Worm (Caenorhabditis elegans): ENCODE data around the gene C05C10.8.

Gene C05C10.8

DNA sequence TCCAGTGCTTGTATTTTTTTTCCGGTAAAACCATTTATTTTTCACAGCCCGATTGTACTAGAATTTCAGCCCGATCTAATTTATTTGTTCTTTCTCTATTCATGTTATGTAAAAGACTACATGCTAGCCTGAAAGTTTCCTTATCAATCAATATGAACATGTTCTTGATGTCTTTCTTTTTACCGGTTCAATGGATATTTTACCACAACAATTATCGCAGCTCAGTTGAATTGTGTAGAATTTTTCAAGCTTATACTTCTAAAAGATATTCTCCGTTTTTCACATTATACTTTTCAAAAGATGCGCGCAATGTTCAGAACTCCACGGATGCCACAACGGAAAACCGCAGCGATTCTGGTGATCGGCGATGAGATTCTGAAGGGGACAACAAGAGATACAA lies 26.0 kb upstream of the C05C10.8 start, which contains the start of gene flad-1:
TSS of gene flad-1 (plus strand) at position 301 of the 400 bp plus-strand sequence.
- TF ChIP-seq hrde-1 (tag; optimal IDR thresholded peaks at IDR 0.05; ENCODE audit: borderline replicate concordance) (no peak), pha-4 (tag; optimal IDR thresholded peaks at IDR 0.05) (no peak), snpc-3.4 (tag; optimal IDR thresholded peaks at IDR 0.05) (peak; percentile 25), sdz-38 (tag; optimal IDR thresholded peaks at IDR 0.05) (no peak), nhr-80 (tag; optimal IDR thresholded peaks at IDR 0.05) (no peak), F33H1.4 (GFP tag; IDR thresholded peaks at IDR 0.05) (0 out of 2 replicates have a peak, but pooled peaks have one; percentile 10), B0336.3 (GFP tag; IDR thresholded peaks at IDR 0.05) (no peak), ZK185.1 (tag; optimal IDR thresholded peaks at IDR 0.05; ENCODE audit: poor library complexity, severe bottlenecking) (no peak), T26A5.8 (tag; optimal IDR thresholded peaks at IDR 0.05) (no peak), Y53F4B.3 (GFP tag; IDR thresholded peaks at IDR 0.05) (no peak), dpff-1 (tag; optimal IDR thresholded peaks at IDR 0.05) (no peak), lsy-27 (tag; optimal IDR thresholded peaks at IDR 0.05; ENCODE audit: borderline replicate concordance, insufficient read depth) (no peak), ztf-25 (GFP tag; IDR thresholded peaks at IDR 0.05) (no peak), ceh-27 (GFP tag; optimal IDR thresholded peaks at IDR 0.05) (no peak), Y79H2A.3 (GFP tag; conservative IDR thresholded peaks at IDR 0.05) (no peak), F23B12.7 (tag; optimal IDR thresholded peaks at IDR 0.05; ENCODE audit: insufficient read depth) (no peak), rec-8 (tag; optimal IDR thresholded peaks at IDR 0.05) (no peak), chd-7 (tag; optimal IDR thresholded peaks at IDR 0.05) (peak; percentile 21), attf-6 (GFP tag; IDR thresholded peaks at IDR 0.05) (no peak), dpl-1 (GFP tag; optimal IDR thresholded peaks at IDR 0.05) (no peak)

DNA sequence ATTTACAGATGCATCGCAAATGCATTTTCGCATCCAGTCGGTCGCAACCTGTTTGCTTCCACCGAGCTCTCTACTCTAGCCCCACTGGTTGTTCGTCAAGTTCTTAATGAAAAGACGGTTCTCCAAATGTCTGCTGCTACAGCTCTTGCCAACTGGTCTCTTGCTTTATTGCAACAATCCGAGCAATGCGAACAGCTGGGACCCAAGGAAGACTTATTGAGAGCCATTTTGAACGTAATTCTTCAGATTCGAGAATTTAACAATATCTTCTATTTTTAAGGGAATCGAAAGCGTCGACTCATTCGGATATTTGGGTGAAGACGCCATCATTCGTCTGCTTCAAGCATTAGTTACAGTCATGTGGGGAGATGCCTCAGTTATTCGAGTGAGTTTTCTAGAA lies 25.4 kb upstream of the C05C10.8 start:
- TF ChIP-seq die-1 (tag; optimal IDR thresholded peaks at IDR 0.05) (no peak), ztf-3 (GFP tag; optimal IDR thresholded peaks at IDR 0.05) (no peak), ceh-58 (GFP tag; IDR thresholded peaks at IDR 0.05) (no peak), F39B2.1 (GFP tag; IDR thresholded peaks at IDR 0.05) (no peak), ztf-25 (GFP tag; IDR thresholded peaks at IDR 0.05) (no peak), fkh-3 (tag; optimal IDR thresholded peaks at IDR 0.05) (no peak), unc-130 (GFP tag; optimal IDR thresholded peaks at IDR 0.05) (no peak), hmg-1.2 (GFP tag; IDR thresholded peaks at IDR 0.05) (no peak), rpc-1 (optimal IDR thresholded peaks at IDR 0.05) (no peak), rpc-1 (tag; optimal IDR thresholded peaks at IDR 0.05) (no peak), nhr-90 (tag; optimal IDR thresholded peaks at IDR 0.05) (no peak), nfya-2 (GFP tag; IDR thresholded peaks at IDR 0.05) (no peak), athp-1 (tag; optimal IDR thresholded peaks at IDR 0.05) (no peak), let-526 (GFP tag; IDR thresholded peaks at IDR 0.05) (no peak), snpc-3.4 (tag; optimal IDR thresholded peaks at IDR 0.05) (no peak), mcd-1 (GFP tag; IDR thresholded peaks at IDR 0.05) (no peak), ztf-6 (GFP tag; IDR thresholded peaks at IDR 0.05) (no peak), repo-1 (tag; optimal IDR thresholded peaks at IDR 0.05) (no peak), B0336.3 (GFP tag; IDR thresholded peaks at IDR 0.05) (no peak), hsf-1 (GFP tag; IDR thresholded peaks at IDR 0.05) (no peak), ztf-26 (tag; optimal IDR thresholded peaks at IDR 0.05) (no peak)

DNA sequence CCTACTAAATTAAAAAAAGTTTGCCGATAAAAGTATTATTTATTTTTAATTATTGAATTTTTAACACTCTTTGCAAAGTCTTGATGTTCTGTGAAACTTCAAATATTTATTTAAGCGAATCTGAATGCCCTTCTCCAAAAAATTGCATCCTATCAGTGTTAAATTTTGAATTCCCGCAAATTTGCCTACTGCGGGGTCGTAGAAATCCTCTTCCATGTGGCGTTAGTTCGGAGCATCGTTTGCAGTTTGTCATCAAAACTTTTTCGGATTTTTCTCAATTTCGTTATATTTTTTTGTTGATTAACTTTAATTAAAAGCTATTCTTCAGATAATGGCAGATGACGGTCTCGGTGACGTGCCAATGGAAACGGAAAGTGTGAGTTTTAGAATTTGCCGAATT lies 22.6 kb upstream of the C05C10.8 start, which contains the start of gene ufd-3:
TSS of gene ufd-3 (plus strand) at position 324 of the 400 bp plus-strand sequence.
- no peak for TF ChIP-seq unc-62 (GFP tag; optimal IDR thresholded peaks at IDR 0.05)
- TF ChIP-seq ztf-3 (GFP tag; optimal IDR thresholded peaks at IDR 0.05): no peak
- no peak for TF ChIP-seq lin-26 (GFP tag; IDR thresholded peaks at IDR 0.05)
- no peak for TF ChIP-seq F37B4.10 (GFP tag; IDR thresholded peaks at IDR 0.05)
- TF ChIP-seq ztf-6 (GFP tag; IDR thresholded peaks at IDR 0.05): no peak
- peak; percentile 99 for TF ChIP-seq lin-54 (GFP tag; optimal IDR thresholded peaks at IDR 0.05)
- TF ChIP-seq B0019.2 (GFP tag; conservative IDR thresholded peaks at IDR 0.05): no peak
- no peak for TF ChIP-seq hmg-20 (GFP tag; IDR thresholded peaks at IDR 0.05)
- no peak for TF ChIP-seq aptf-3 (GFP tag; IDR thresholded peaks at IDR 0.05)
- no peak for TF ChIP-seq Y95B8A.8 (GFP tag; IDR thresholded peaks at IDR 0.05)
- no peak for TF ChIP-seq hlh-12 (tag; optimal IDR thresholded peaks at IDR 0.05)
- TF ChIP-seq nfya-2 (GFP tag; IDR thresholded peaks at IDR 0.05): 0 out of 2 replicates have a peak, but pooled peaks have one; percentile 45
- no peak for TF ChIP-seq egl-18 (GFP tag; IDR thresholded peaks at IDR 0.05)
- no peak for TF ChIP-seq C06A6.2 (GFP tag; conservative IDR thresholded peaks at IDR 0.05)
- TF ChIP-seq Y79H2A.3 (GFP tag; conservative IDR thresholded peaks at IDR 0.05): 0 out of 2 replicates have a peak, but pooled peaks have one; percentile 9
